Fruit fly (Drosophila melanogaster) whole organism, embryonic: ENCODE data around the gene bnl.

Experiments used
- Adf1 ChIP-seq: fragments of 200-800 bp; sonication (Bioruptor generic); IDR thresholded peaks from 2 replicates; pipeline ENCODE4 v1.3.6; 2022; ENCODE audit warnings: missing biosample characterization, missing genetic modification characterization
- BEAF-32 ChIP-seq: fragments of 200-800 bp; sonication (Bioruptor generic); optimal IDR thresholded peaks from 3 replicates; lab custom pipeline; 2017; ENCODE audit warnings: missing biosample characterization, missing genetic modification characterization, mild to moderate bottlenecking, moderate library complexity, missing genetic modification reagents
- BtbVII ChIP-seq: fragments of 200-800 bp; sonication (Bioruptor generic); optimal IDR thresholded peaks from 3 replicates; lab custom pipeline; 2017; ENCODE audit warnings: missing biosample characterization, mild to moderate bottlenecking, missing genetic modification characterization
- CG10267 ChIP-seq: fragments of 200-800 bp; sonication (Bioruptor generic); optimal IDR thresholded peaks from 2 replicates; lab custom pipeline; 2018; ENCODE audit warnings: missing biosample characterization, mild to moderate bottlenecking, missing genetic modification characterization, moderate library complexity
- CG11093 ChIP-seq: fragments of 200-800 bp; sonication (Bioruptor generic); IDR thresholded peaks from 3 replicates; pipeline ENCODE4 v1.3.6; 2022; ENCODE audit warnings: missing biosample characterization, missing genetic modification characterization
- CG17186 ChIP-seq: fragments of 200-800 bp; sonication (Bioruptor generic); optimal IDR thresholded peaks from 3 replicates; lab custom pipeline; 2017; ENCODE audit warnings: missing biosample characterization, missing genetic modification reagents, missing genetic modification characterization
- CG17802 ChIP-seq: fragments of 200-800 bp; sonication (Bioruptor generic); optimal IDR thresholded peaks from 2 replicates; lab custom pipeline; 2018; ENCODE audit warnings: missing biosample characterization, mild to moderate bottlenecking, missing genetic modification characterization, moderate library complexity
- CG18476 ChIP-seq: fragments of 200-800 bp; sonication (Bioruptor generic); optimal IDR thresholded peaks from 2 replicates; lab custom pipeline; 2016; ENCODE audit warnings: missing biosample characterization, mild to moderate bottlenecking, missing genetic modification characterization
- CG33213 ChIP-seq: fragments of 200-800 bp; sonication (Bioruptor generic); optimal IDR thresholded peaks from 3 replicates; lab custom pipeline; 2016; ENCODE audit warnings: missing biosample characterization, missing genetic modification characterization
- CG3407 ChIP-seq: fragments of 200-800 bp; sonication (Bioruptor generic); optimal IDR thresholded peaks from 2 replicates; lab custom pipeline; 2018; ENCODE audit warnings: missing biosample characterization, mild to moderate bottlenecking, missing genetic modification characterization
- CG3847 ChIP-seq: fragments of 200-800 bp; sonication (Bioruptor generic); IDR thresholded peaks from 2 replicates; pipeline ENCODE4 v1.3.6; 2022; ENCODE audit warnings: missing biosample characterization, missing genetic modification characterization
- CG4617 ChIP-seq: fragments of 200-800 bp; sonication (Bioruptor generic); optimal IDR thresholded peaks from 3 replicates; lab custom pipeline; 2016; ENCODE audit warnings: missing biosample characterization, missing genetic modification characterization, borderline replicate concordance
- CG7963 ChIP-seq: fragments of 200-800 bp; sonication (Bioruptor generic); IDR thresholded peaks from 3 replicates; pipeline ENCODE4 v1.3.6; 2022; ENCODE audit warnings: missing biosample characterization, missing genetic modification characterization; ENCODE audit not compliant: partially characterized antibody
- Camta ChIP-seq: fragments of 200-800 bp; sonication (Bioruptor generic); optimal IDR thresholded peaks from 2 replicates; lab custom pipeline; 2016; ENCODE audit warnings: missing biosample characterization, missing genetic modification characterization
- Doc3 ChIP-seq: fragments of 200-800 bp; sonication (Bioruptor generic); IDR thresholded peaks from 3 replicates; pipeline ENCODE4 v1.3.6; 2022; ENCODE audit warnings: missing biosample characterization, missing genetic modification characterization; ENCODE audit not compliant: partially characterized antibody
- Dp ChIP-seq: fragments of 200-800 bp; sonication (Bioruptor generic); optimal IDR thresholded peaks from 2 replicates; lab custom pipeline; 2018; ENCODE audit warnings: missing biosample characterization, mild to moderate bottlenecking, missing genetic modification characterization, moderate library complexity
- Drgx ChIP-seq: fragments of 200-800 bp; sonication (Bioruptor generic); IDR thresholded peaks from 2 replicates; pipeline ENCODE4 v1.3.6; 2022; ENCODE audit warnings: missing biosample characterization, missing genetic modification characterization
- E2f2 ChIP-seq: fragments of 200-800 bp; sonication (Bioruptor generic); IDR thresholded peaks from 2 replicates; pipeline ENCODE4 v1.3.6; 2022; ENCODE audit warnings: missing biosample characterization, missing genetic modification characterization
- HHEX ChIP-seq: fragments of 200-800 bp; sonication (Bioruptor generic); optimal IDR thresholded peaks from 3 replicates; lab custom pipeline; 2017; ENCODE audit warnings: missing biosample characterization, mild to moderate bottlenecking, missing genetic modification characterization, missing genetic modification reagents
- HLH3B ChIP-seq: fragments of 200-800 bp; sonication (Bioruptor generic); IDR thresholded peaks from 2 replicates; pipeline ENCODE4 v1.3.6; 2022; ENCODE audit warnings: missing biosample characterization, missing genetic modification characterization
- Hmx ChIP-seq: fragments of 200-800 bp; sonication (Bioruptor generic); optimal IDR thresholded peaks from 2 replicates; lab custom pipeline; 2016; ENCODE audit warnings: missing biosample characterization, missing genetic modification characterization
- Lhr ChIP-seq: fragments of 200-800 bp; sonication (Bioruptor generic); optimal IDR thresholded peaks from 3 replicates; lab custom pipeline; 2017; ENCODE audit warnings: mild to moderate bottlenecking, missing biosample characterization, missing genetic modification reagents, missing genetic modification characterization
- MBD-R2 ChIP-seq: fragments of 200-800 bp; sonication (Bioruptor generic); IDR thresholded peaks from 2 replicates; pipeline ENCODE4 v1.3.6; 2022; ENCODE audit warnings: missing biosample characterization, missing genetic modification characterization
- NC2β ChIP-seq: fragments of 200-800 bp; sonication (Bioruptor generic); optimal IDR thresholded peaks from 2 replicates; lab custom pipeline; 2016; ENCODE audit warnings: missing biosample characterization, missing genetic modification characterization
- NFAT ChIP-seq: fragments of 200-800 bp; sonication (Bioruptor generic); IDR thresholded peaks from 2 replicates; pipeline ENCODE4 v1.3.6; 2022; ENCODE audit warnings: missing biosample characterization, missing genetic modification characterization
- Nf-YB ChIP-seq: fragments of 200-800 bp; sonication (Bioruptor generic); optimal IDR thresholded peaks from 3 replicates; lab custom pipeline; 2019; ENCODE audit warnings: missing biosample characterization, mild to moderate bottlenecking, missing genetic modification characterization, moderate library complexity
- Sin3A ChIP-seq: fragments of >200 bp; optimal IDR thresholded peaks from 2 replicates; lab custom pipeline; 2018
- Xrp1 ChIP-seq: fragments of 200-800 bp; sonication (Bioruptor generic); IDR thresholded peaks from 2 replicates; pipeline ENCODE4 v1.3.6; 2022; ENCODE audit warnings: missing biosample characterization, missing genetic modification characterization
- abd-A ChIP-seq: fragments of 200-800 bp; sonication (Bioruptor generic); optimal IDR thresholded peaks from 3 replicates; lab custom pipeline; 2019; ENCODE audit warnings: missing biosample characterization, mild to moderate bottlenecking, missing genetic modification characterization, moderate library complexity
- ci ChIP-seq: fragments of 200-800 bp; sonication (Bioruptor generic); IDR thresholded peaks from 3 replicates; pipeline ENCODE4 v1.3.6; 2022; ENCODE audit warnings: missing biosample characterization, missing genetic modification characterization
- crp ChIP-seq, 2 experiments: fragments of 200-800 bp; sonication (Bioruptor generic); optimal IDR thresholded peaks; 2 replicates in 1 of 2; 3 replicates in 1 of 2; lab custom pipeline; 2017; ENCODE audit warnings: missing biosample characterization in 2 of 2, missing genetic modification characterization in 2 of 2, mild to moderate bottlenecking in 1 of 2, moderate library complexity in 1 of 2
- dati ChIP-seq: fragments of 200-800 bp; sonication (Bioruptor generic); IDR thresholded peaks from 2 replicates; pipeline ENCODE4 v1.3.6; 2022; ENCODE audit warnings: missing biosample characterization, missing genetic modification characterization
- dysf ChIP-seq: fragments of 200-800 bp; sonication (Bioruptor generic); IDR thresholded peaks from 3 replicates; pipeline ENCODE4 v1.3.6; 2022; ENCODE audit warnings: missing biosample characterization, missing genetic modification characterization
- exex ChIP-seq: fragments of 200-800 bp; sonication (Bioruptor generic); optimal IDR thresholded peaks from 4 replicates; lab custom pipeline; 2018; ENCODE audit warnings: missing biosample characterization, mild to moderate bottlenecking, missing genetic modification characterization, moderate library complexity
- fd64A ChIP-seq: fragments of 200-800 bp; sonication (Bioruptor generic); optimal IDR thresholded peaks from 3 replicates; lab custom pipeline; 2018; ENCODE audit warnings: missing biosample characterization, mild to moderate bottlenecking, missing genetic modification characterization
- fu2 ChIP-seq: fragments of 200-800 bp; sonication (Bioruptor generic); optimal IDR thresholded peaks from 2 replicates; lab custom pipeline; 2016; ENCODE audit warnings: missing biosample characterization, missing genetic modification characterization
- gcm2 ChIP-seq: fragments of 200-800 bp; sonication (Bioruptor generic); optimal IDR thresholded peaks from 2 replicates; lab custom pipeline; 2016; ENCODE audit warnings: missing biosample characterization, missing genetic modification characterization
- grau ChIP-seq: fragments of 200-800 bp; optimal IDR thresholded peaks from 3 replicates; lab custom pipeline; 2019; ENCODE audit warnings: missing biosample characterization, mild to moderate bottlenecking, missing genetic modification characterization, moderate library complexity
- jing ChIP-seq: fragments of 200-800 bp; sonication (Bioruptor generic); optimal IDR thresholded peaks from 2 replicates; lab custom pipeline; 2018; ENCODE audit warnings: missing biosample characterization, mild to moderate bottlenecking, missing genetic modification characterization
- kni ChIP-seq: fragments of 200-800 bp; sonication (Bioruptor generic); optimal IDR thresholded peaks from 3 replicates; lab custom pipeline; 2017; ENCODE audit warnings: mild to moderate bottlenecking, missing biosample characterization, missing genetic modification reagents, missing genetic modification characterization
- nerfin-1 ChIP-seq: fragments of 200-800 bp; sonication (Bioruptor generic); optimal IDR thresholded peaks from 3 replicates; lab custom pipeline; 2019; ENCODE audit warnings: missing biosample characterization, mild to moderate bottlenecking, missing genetic modification characterization, moderate library complexity
- org-1 ChIP-seq: fragments of 200-800 bp; sonication (Bioruptor generic); optimal IDR thresholded peaks from 2 replicates; lab custom pipeline; 2017; ENCODE audit warnings: missing biosample characterization, missing genetic modification characterization
- pros ChIP-seq: fragments of 200-800 bp; sonication (Bioruptor generic); optimal IDR thresholded peaks from 3 replicates; lab custom pipeline; 2019; ENCODE audit warnings: missing biosample characterization, mild to moderate bottlenecking, missing genetic modification characterization, moderate library complexity
- psq ChIP-seq: fragments of 200-800 bp; sonication (Bioruptor generic); optimal IDR thresholded peaks from 2 replicates; lab custom pipeline; 2017; ENCODE audit warnings: missing biosample characterization, missing genetic modification characterization
- pum ChIP-seq: fragments of 200-800 bp; sonication (Bioruptor generic); optimal IDR thresholded peaks from 2 replicates; lab custom pipeline; 2016; ENCODE audit warnings: missing biosample characterization, missing genetic modification characterization
- run ChIP-seq: fragments of 200-800 bp; sonication (Bioruptor generic); optimal IDR thresholded peaks from 3 replicates; lab custom pipeline; 2018; ENCODE audit warnings: missing biosample characterization, mild to moderate bottlenecking, missing genetic modification characterization
- tgo ChIP-seq: fragments of 200-800 bp; sonication (Bioruptor generic); IDR thresholded peaks from 3 replicates; pipeline ENCODE4 v1.3.6; 2022; ENCODE audit warnings: missing biosample characterization, missing genetic modification characterization
- trem ChIP-seq: fragments of 200-800 bp; optimal IDR thresholded peaks from 3 replicates; lab custom pipeline; 2019; ENCODE audit warnings: missing biosample characterization, mild to moderate bottlenecking, missing genetic modification characterization, moderate library complexity
- ttk ChIP-seq: fragments of 200-800 bp; sonication (Bioruptor generic); IDR thresholded peaks from 2 replicates; pipeline ENCODE4 v2.1.2; 2022; ENCODE audit warnings: missing biosample characterization, missing genetic modification characterization
- wor ChIP-seq: fragments of 200-800 bp; sonication (Bioruptor generic); IDR thresholded peaks from 2 replicates; pipeline ENCODE4 v1.3.6; 2022; ENCODE audit warnings: missing biosample characterization, missing genetic modification characterization
- zen ChIP-seq: fragments of 200-800 bp; sonication (Bioruptor generic); optimal IDR thresholded peaks from 3 replicates; lab custom pipeline; 2018; ENCODE audit warnings: missing biosample characterization, mild to moderate bottlenecking, missing genetic modification characterization, moderate library complexity

The bnl gene

DNA sequence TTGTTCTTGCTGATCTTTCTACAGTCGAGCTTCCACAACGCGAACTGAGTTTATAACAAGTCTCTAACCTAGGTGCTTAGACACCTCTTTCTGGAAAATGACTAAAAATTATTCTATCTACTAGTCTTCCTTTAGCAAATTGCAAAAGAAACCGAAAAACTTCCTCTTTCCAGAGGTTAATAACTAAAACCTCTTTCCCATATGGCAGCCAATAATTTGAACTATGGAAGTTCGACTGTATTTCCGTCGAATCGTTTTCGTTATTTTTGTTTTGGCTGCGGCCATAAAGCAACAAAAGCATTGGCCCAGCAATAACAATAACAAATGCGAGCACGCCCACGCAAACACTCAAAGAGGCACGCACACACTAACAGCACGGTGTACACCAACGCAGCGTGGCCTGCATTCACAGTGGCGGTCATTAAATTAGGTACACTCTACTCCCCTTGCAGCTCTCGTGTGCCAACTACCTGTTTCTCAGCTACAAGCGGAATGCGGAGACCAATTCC lies 43.9 kb upstream of the bnl start (continued):
- TF ChIP-seq dati (GFP tag; lab: Robert Waterston, UW): 0 out of 2 replicates have a peak, but pooled peaks have one; percentile 3
- peak; percentile 17 for TF ChIP-seq CG3407 (GFP tag; lab: Kevin White, UChicago)
- no peak for TF ChIP-seq wor (GFP tag; lab: Robert Waterston, UW)
- no peak for TF ChIP-seq HLH3B
- TF ChIP-seq fu2 (GFP tag; lab: Kevin White, UChicago): peak; percentile 35
- TF ChIP-seq Camta (GFP tag; lab: Kevin White, UChicago): peak; percentile 37
- TF ChIP-seq psq (GFP tag; lab: Kevin White, UChicago): no peak
- TF ChIP-seq Nf-YB (GFP tag; lab: Kevin White, UChicago): peak; percentile 38
- TF ChIP-seq pros (GFP tag; lab: Kevin White, UChicago): no peak
- TF ChIP-seq fd64A (GFP tag; lab: Kevin White, UChicago): peak; percentile 53
- peak in 1 of 2 experiments; percentile 15 for TF ChIP-seq crp (GFP tag; optimal IDR thresholded peaks at IDR 0.05; lab: Kevin White, UChicago)
- 0 out of 3 replicates have a peak, but pooled peaks have one; percentile 29 for TF ChIP-seq CG11093 (GFP tag; lab: Robert Waterston, UW)
- no peak for TF ChIP-seq Dp
- TF ChIP-seq NC2β: no peak
- peak; percentile 44 for TF ChIP-seq exex (tag; lab: Kevin White, UChicago)
- TF ChIP-seq run (tag; lab: Kevin White, UChicago): peak; percentile 20
- TF ChIP-seq Lhr (GFP tag; lab: Kevin White, UChicago): no peak
- no peak for TF ChIP-seq CG18476 (GFP tag; lab: Kevin White, UChicago)
- peak; percentile 55 for TF ChIP-seq CG3847 (GFP tag; lab: Robert Waterston, UW)
- TF ChIP-seq NFAT (GFP tag; lab: Robert Waterston, UW): no peak
- no peak for TF ChIP-seq jing (GFP tag; lab: Kevin White, UChicago)
- peak; percentile 35; the same call in 1 of the 2 replicates for TF ChIP-seq Adf1 (GFP tag; lab: Robert Waterston, UW)
- 0 out of 2 replicates have a peak, but pooled peaks have one; percentile 21 for TF ChIP-seq E2f2
- no peak for TF ChIP-seq Doc3 (GFP tag; lab: Robert Waterston, UW)
- TF ChIP-seq BEAF-32: no peak
- peak; percentile 55; the same call in 2 of the 3 replicates for TF ChIP-seq tgo (GFP tag; lab: Robert Waterston, UW)
- TF ChIP-seq dysf (GFP tag; lab: Robert Waterston, UW): peak; percentile 53; the same call in 1 of the 3 replicates
- no peak for TF ChIP-seq trem (tag; lab: Kevin White, UChicago)
- TF ChIP-seq nerfin-1: peak; percentile 70
- peak; percentile 65 for TF ChIP-seq kni (GFP tag; lab: Kevin White, UChicago)
- TF ChIP-seq Drgx (GFP tag; lab: Robert Waterston, UW): peak; percentile 37; the same call in 1 of the 2 replicates
- peak; percentile 1 for TF ChIP-seq CG17802 (tag; lab: Kevin White, UChicago)
- no peak for TF ChIP-seq CG7963 (GFP tag; lab: Robert Waterston, UW)
- TF ChIP-seq CG33213 (GFP tag; lab: Kevin White, UChicago): no peak
- no peak for TF ChIP-seq Hmx (GFP tag; lab: Kevin White, UChicago)

DNA sequence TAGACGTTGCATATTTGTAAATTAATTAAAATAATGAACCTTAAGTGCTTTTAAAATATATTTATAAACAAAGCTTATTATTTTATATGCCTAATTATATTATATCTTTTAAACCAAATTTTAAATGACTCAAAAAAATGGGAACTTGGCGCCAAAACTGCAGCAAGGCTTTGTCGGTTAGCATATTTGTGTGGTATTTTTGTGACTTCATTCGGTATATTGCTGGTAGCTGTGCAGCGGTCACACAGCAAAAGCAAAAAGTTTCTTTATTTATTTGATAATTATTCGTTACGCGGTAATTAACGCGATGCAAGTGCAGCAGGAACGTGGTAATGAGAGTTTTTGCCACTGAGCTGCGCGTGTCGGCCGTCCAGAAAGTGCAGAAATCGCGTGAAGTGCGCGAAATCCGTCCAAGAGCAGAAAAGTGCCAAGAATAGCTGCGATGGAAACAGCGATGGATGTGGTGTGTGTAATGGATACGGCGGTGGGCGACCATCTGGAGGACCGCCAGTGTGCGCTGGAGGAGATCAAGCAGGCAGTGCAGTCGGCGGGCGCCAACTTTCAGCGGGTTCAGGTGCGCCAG lies 42.9 kb upstream of the bnl start, which contains the start of gene Ask1:
TSS of gene Ask1 (plus strand) at position 250 of the 583 bp plus-strand sequence.
- TF ChIP-seq ci (GFP tag; lab: Robert Waterston, UW) (no peak), zen (peak; percentile 44), BtbVII (GFP tag; lab: Kevin White, UChicago) (no peak), grau (tag; lab: Kevin White, UChicago) (no peak), CG17186 (GFP tag; lab: Kevin White, UChicago) (peak; percentile 47), HHEX (GFP tag; lab: Kevin White, UChicago) (no peak), gcm2 (GFP tag; lab: Kevin White, UChicago) (no peak), org-1 (GFP tag; lab: Kevin White, UChicago) (no peak), Sin3A (lab: Kevin White, UChicago) (no peak), CG10267 (tag; lab: Kevin White, UChicago) (peak; percentile 20), CG4617 (GFP tag; lab: Kevin White, UChicago) (peak; percentile 81), Xrp1 (GFP tag; lab: Robert Waterston, UW) (no peak), ttk (GFP tag; lab: Robert Waterston, UW) (no peak), abd-A (tag; lab: Kevin White, UChicago) (no peak), MBD-R2 (GFP tag; lab: Robert Waterston, UW) (peak; percentile 59), pum (GFP tag; lab: Kevin White, UChicago) (no peak)
